Worm (Caenorhabditis elegans) whole organism, early embryonic: Measurements from ENCODE around the gene T23G7.3.

Source experiments
- F13C5.2 ChIP-seq: sonication (generic microtip); optimal IDR thresholded peaks from 2 replicates; lab custom pipeline; 2017; ENCODE audit warnings: mild to moderate bottlenecking, missing genetic modification characterization, inconsistent platforms, missing compliant biosample characterization
- aly-1 ChIP-seq: sonication (generic microtip); optimal IDR thresholded peaks from 2 replicates; lab custom pipeline; 2016; ENCODE audit warnings: missing genetic modification characterization, missing compliant biosample characterization
- ama-1 ChIP-seq: fragments of 150-350 bp; optimal IDR thresholded peaks from 2 replicates; lab custom pipeline; 2014
- ceh-36 ChIP-seq: sonication (generic microtip); optimal IDR thresholded peaks from 2 replicates; lab custom pipeline; 2016; ENCODE audit warnings: missing genetic modification characterization, inconsistent platforms, missing compliant biosample characterization
- ets-7 ChIP-seq: sonication (generic microtip); optimal IDR thresholded peaks from 2 replicates; lab custom pipeline; 2016; ENCODE audit warnings: missing genotype, missing genetic modification characterization, missing compliant biosample characterization
- hmbx-1 ChIP-seq: sonication (generic microtip); optimal IDR thresholded peaks from 2 replicates; lab custom pipeline; 2016; ENCODE audit warnings: mild to moderate bottlenecking, missing genetic modification characterization, missing compliant biosample characterization
- tbx-11 ChIP-seq: fragments of 200-800 bp; sonication (Bioruptor generic); IDR thresholded peaks from 2 replicates; pipeline ENCODE4 v1.3.6; 2022; ENCODE audit warnings: missing genetic modification characterization, missing compliant biosample characterization

DNA sequence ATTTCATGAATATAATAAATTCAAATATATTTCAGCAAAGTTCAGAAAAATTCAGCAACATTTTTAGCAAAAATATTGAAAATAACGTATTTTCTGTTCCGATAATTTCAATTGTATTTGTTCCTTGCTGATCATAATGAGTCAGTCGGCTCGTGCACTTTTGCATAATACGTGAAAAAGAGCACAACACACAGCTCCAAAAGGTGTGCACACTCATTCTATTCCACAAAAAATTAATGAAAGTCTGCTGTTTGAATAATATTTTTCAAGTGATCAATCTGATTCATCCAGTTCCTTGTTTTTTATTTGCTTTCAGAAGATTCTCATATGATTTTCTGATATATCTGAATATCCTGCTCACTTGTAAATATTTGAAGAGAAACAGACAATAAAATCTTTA lies 13.3 kb downstream of the T23G7.3 start:
- TF ChIP-seq hmbx-1 = no peak
- TF ChIP-seq tbx-11 (GFP tag; lab: Robert Waterston, UW) = no peak
- no peak for TF ChIP-seq ama-1 (lab: Kevin White, UChicago)
- no peak for TF ChIP-seq aly-1 (tag; lab: Kevin White, UChicago)
- no peak for TF ChIP-seq F13C5.2 (tag; lab: Kevin White, UChicago)
- TF ChIP-seq ets-7 = no peak
- TF ChIP-seq ceh-36 (tag; lab: Kevin White, UChicago) = no peak
